Worm (Caenorhabditis elegans): Measurements from ENCODE around the gene cogc-6.
A peak's percentile ranks its signal among the peaks of the same experiment; 100 is the strongest.

Gene cogc-6

DNA sequence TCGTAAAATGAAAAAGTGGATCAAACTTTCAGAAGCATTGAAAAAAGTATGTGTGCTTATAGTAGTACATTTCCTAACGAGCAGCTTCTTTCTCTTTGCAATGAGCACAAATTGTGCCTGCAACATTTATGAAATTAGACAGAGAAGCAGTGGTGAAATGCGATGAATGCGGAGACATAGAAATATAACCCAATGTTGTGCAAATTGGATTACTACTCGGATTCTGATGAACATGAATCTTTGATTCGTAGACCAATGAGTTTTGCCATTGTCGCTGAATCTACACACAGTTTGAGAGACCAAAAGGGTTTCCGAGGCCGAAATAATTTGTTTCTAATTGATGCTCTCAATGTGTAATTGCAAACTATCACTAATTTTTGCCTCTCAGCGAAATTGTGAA lies 32.8 kb upstream of the cogc-6 start:
- TF ChIP-seq drap-1 (GFP tag; optimal IDR thresholded peaks at IDR 0.05), result no peak
- peak; percentile 99 for TF ChIP-seq ces-1 (GFP tag; optimal IDR thresholded peaks at IDR 0.05)

DNA sequence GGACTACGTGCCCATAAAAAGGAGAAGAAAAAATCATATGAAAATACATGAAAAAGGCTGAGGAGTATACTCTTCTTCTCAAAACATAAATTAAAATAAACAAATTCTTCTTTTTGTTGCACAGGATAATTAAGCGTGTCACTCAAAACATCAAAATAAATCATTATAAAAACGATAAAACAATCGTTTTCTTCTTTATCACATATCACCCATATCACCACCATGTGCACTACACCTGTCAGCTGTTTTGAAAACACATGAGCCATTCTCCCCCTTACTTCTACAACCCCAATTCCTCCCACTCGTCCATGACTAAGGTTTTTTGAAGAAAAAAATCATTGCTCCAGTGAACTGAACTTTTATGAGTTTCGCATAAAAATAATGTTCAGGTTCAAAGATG lies 31.4 kb upstream of the cogc-6 start:
- TF ChIP-seq elt-3 (tag; optimal IDR thresholded peaks at IDR 0.05) (no peak), drap-1 (GFP tag; optimal IDR thresholded peaks at IDR 0.05) (no peak), hlh-1 (tag; optimal IDR thresholded peaks at IDR 0.05) (peak; percentile 15), mab-5 (tag; optimal IDR thresholded peaks at IDR 0.05) (peak; percentile 53), tbx-8 (GFP tag; optimal IDR thresholded peaks at IDR 0.05) (no peak), nhr-76 (tag; optimal IDR thresholded peaks at IDR 0.05) (no peak), ces-1 (GFP tag; optimal IDR thresholded peaks at IDR 0.05) (no peak), mep-1 (tag; optimal IDR thresholded peaks at IDR 0.05) (no peak), unc-62 (GFP tag; optimal IDR thresholded peaks at IDR 0.05) (peak; percentile 84), sptf-1 (tag; optimal IDR thresholded peaks at IDR 0.05) (no peak)

DNA sequence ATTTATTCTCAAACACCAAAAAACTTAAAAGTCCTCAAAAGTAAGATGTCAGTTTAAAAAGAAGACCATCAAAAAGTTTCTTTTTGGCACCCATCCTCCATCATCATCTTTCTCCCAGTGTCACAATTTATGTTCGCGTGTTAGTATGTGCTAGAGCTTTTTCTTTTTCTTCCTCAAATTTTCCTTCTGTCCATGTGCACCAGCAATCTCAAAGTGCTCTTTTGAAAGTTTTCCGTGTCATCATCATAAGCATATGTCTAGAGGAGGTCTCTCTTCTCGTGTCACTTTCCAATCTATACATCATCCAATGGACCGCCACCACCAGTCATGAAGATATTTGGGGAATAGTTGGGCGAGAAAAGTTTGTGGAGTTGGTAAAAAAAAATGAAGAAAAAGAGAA lies 30.0 kb upstream of the cogc-6 start:
- no peak for TF ChIP-seq sptf-1 (tag; optimal IDR thresholded peaks at IDR 0.05)
- no peak for TF ChIP-seq nhr-76 (tag; optimal IDR thresholded peaks at IDR 0.05)
- no peak for TF ChIP-seq blmp-1 (tag; optimal IDR thresholded peaks at IDR 0.05)
- TF ChIP-seq lsy-2 (tag; optimal IDR thresholded peaks at IDR 0.05), result no peak
- no peak for TF ChIP-seq nhr-2 (tag; optimal IDR thresholded peaks at IDR 0.05)
- no peak for TF ChIP-seq mls-2 (tag; optimal IDR thresholded peaks at IDR 0.05)
- TF ChIP-seq ceh-39 (tag; optimal IDR thresholded peaks at IDR 0.05), result no peak
- TF ChIP-seq ztf-11 (tag; optimal IDR thresholded peaks at IDR 0.05), result no peak
- no peak for TF ChIP-seq flh-1 (GFP tag; optimal IDR thresholded peaks at IDR 0.05)
- TF ChIP-seq ceh-83 (GFP tag; optimal IDR thresholded peaks at IDR 0.05), result no peak
- TF ChIP-seq nhr-237 (tag; optimal IDR thresholded peaks at IDR 0.05), result no peak
- TF ChIP-seq bed-3 (GFP tag; optimal IDR thresholded peaks at IDR 0.05), result no peak
- no peak for TF ChIP-seq lin-32 (GFP tag; optimal IDR thresholded peaks at IDR 0.05)
- no peak for TF ChIP-seq M03D4.4 (tag; optimal IDR thresholded peaks at IDR 0.05)
- TF ChIP-seq ces-1 (GFP tag; optimal IDR thresholded peaks at IDR 0.05), result no peak
- no peak for TF ChIP-seq ham-2 (GFP tag; optimal IDR thresholded peaks at IDR 0.05)

DNA sequence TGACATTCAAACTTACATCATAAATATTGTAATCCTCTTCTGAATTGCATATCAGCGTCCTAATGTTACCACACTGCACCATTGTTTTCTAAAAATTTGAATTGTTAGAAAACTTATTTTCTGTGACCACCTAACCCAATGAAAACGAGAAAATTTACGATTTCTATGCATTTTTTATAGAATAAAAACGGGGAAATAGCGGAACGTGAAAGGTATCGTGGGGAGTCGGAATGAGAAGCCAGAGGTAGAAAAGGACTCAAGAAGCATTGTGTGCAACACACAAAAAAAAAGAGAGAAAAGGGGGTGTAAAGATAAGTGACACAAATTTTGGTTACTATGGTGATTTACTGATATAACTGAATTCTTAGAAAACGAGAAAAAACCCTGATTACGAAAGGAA lies 29.1 kb upstream of the cogc-6 start, which contains the start of gene C16D9.6:
Gene C16D9.6, minus strand, starts transcription at position 101 of the 400 bp plus-strand sequence.
- no peak for TF ChIP-seq elt-3 (tag; optimal IDR thresholded peaks at IDR 0.05)
- no peak for TF ChIP-seq nhr-2 (tag; optimal IDR thresholded peaks at IDR 0.05)
- TF ChIP-seq unc-62 (GFP tag; optimal IDR thresholded peaks at IDR 0.05), result no peak

DNA sequence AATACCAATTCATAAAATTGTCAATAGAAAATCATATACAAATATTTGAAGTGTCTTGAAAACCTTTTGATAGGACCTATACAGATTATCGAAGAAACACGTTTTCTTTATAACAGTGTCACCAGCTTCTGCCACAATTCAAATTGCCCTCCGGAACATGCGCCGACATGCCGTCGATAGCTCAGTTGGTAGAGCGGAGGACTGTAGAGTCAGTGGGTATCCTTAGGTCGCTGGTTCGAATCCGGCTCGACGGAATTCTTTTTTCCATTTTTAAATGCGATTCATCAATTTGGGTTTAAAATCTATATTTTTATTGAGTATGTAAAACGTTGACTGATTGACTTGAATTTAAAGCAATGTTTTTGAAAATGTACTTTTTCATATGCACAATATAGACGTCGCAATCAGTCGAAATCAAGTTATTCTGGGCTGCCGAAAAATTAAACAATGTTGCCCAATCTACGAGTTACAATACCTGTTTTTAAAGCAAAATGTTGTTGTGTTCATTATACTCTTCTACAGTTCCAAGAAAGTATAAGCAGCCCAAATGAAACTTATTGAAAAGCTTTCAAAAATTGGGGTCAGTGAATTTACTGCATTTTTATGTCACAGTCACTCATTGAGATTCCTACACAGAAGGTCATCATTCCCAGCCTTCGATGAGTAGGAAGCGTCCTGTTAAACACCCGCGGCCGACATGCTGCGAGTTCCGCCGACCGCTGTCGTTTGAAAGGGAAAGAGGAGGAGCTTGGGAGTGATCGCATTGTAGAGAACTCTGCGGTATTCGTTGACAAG lies 26.4 kb upstream of the cogc-6 start:
- TF ChIP-seq snpc-4 (tag; optimal IDR thresholded peaks at IDR 0.05), result no peak
- TF ChIP-seq ztf-11 (tag; optimal IDR thresholded peaks at IDR 0.05), result no peak
- TF ChIP-seq ces-1 (GFP tag; optimal IDR thresholded peaks at IDR 0.05), result no peak
- TF ChIP-seq ceh-43 (GFP tag; optimal IDR thresholded peaks at IDR 0.05), result no peak
- TF ChIP-seq hlh-1 (tag; optimal IDR thresholded peaks at IDR 0.05), result peak; percentile 43
- no peak for TF ChIP-seq mls-2 (tag; optimal IDR thresholded peaks at IDR 0.05)
- TF ChIP-seq nhr-2 (tag; optimal IDR thresholded peaks at IDR 0.05), result no peak
- no peak for TF ChIP-seq elt-3 (tag; optimal IDR thresholded peaks at IDR 0.05)
- TF ChIP-seq cnd-1 (tag; optimal IDR thresholded peaks at IDR 0.05), result no peak
- peak; percentile 71 for TF ChIP-seq ceh-83 (GFP tag; optimal IDR thresholded peaks at IDR 0.05)
- no peak for TF ChIP-seq nhr-237 (tag; optimal IDR thresholded peaks at IDR 0.05)
- TF ChIP-seq blmp-1 (tag; optimal IDR thresholded peaks at IDR 0.05), result no peak
- no peak for TF ChIP-seq zip-8 (tag; optimal IDR thresholded peaks at IDR 0.05)
- TF ChIP-seq lin-13 (tag; optimal IDR thresholded peaks at IDR 0.05), result no peak
- TF ChIP-seq sptf-1 (tag; optimal IDR thresholded peaks at IDR 0.05), result no peak
- no peak for TF ChIP-seq mep-1 (tag; optimal IDR thresholded peaks at IDR 0.05)
- TF ChIP-seq ceh-39 (tag; optimal IDR thresholded peaks at IDR 0.05), result no peak

DNA sequence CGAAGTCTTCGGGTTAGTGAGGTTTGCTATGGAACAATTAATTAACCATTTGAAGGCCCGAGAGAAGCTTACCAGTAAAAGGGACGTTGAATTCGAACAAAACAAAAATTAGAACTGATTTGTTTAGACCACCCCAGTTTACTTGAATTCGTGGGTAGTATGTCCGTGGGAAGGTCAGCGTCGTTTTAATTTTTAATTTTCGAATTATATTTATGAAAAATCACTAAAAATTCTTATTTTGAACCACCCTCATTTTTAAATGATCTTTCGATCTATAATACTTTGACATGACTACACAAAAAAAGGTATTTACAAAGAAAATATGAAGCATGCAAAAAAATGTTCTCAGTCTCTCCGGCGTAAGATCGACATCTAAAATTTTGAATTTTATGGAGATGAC lies 24.3 kb upstream of the cogc-6 start, which contains the start of gene C16D9.5:
Gene C16D9.5, minus strand, starts transcription at position 101 of the 400 bp plus-strand sequence.
- TF ChIP-seq mep-1 (tag; optimal IDR thresholded peaks at IDR 0.05), result no peak
- no peak for TF ChIP-seq lin-32 (GFP tag; optimal IDR thresholded peaks at IDR 0.05)
- TF ChIP-seq unc-62 (GFP tag; optimal IDR thresholded peaks at IDR 0.05), result no peak
- no peak for TF ChIP-seq mab-5 (tag; optimal IDR thresholded peaks at IDR 0.05)
